Fruit fly (Drosophila melanogaster) whole organism, prepupa: Measurements from ENCODE around the gene CG32554.

Source experiments
- Blimp-1 ChIP-seq: fragments of 200-800 bp; sonication (Bioruptor generic); optimal IDR thresholded peaks from 3 replicates; lab custom pipeline; 2017; ENCODE audit warnings: missing biosample characterization, missing genetic modification characterization, mild to moderate bottlenecking, moderate library complexity, missing genetic modification reagents
- CG10669 ChIP-seq: fragments of 200-800 bp; sonication (Bioruptor generic); optimal IDR thresholded peaks from 3 replicates; lab custom pipeline; 2018; ENCODE audit warnings: missing biosample characterization, mild to moderate bottlenecking, missing genetic modification characterization, moderate library complexity
- CG11902 ChIP-seq: fragments of 200-800 bp; sonication (Bioruptor generic); optimal IDR thresholded peaks from 3 replicates; lab custom pipeline; 2016; ENCODE audit warnings: missing biosample characterization, missing genetic modification characterization
- CG15336 ChIP-seq: fragments of 200-800 bp; sonication (Bioruptor generic); IDR thresholded peaks from 2 replicates; pipeline ENCODE4 v1.3.6; 2022; ENCODE audit warnings: missing biosample characterization, missing genetic modification characterization
- CG1621 ChIP-seq: fragments of 200-800 bp; sonication (Bioruptor generic); optimal IDR thresholded peaks from 3 replicates; lab custom pipeline; 2018; ENCODE audit warnings: missing biosample characterization, mild to moderate bottlenecking, missing genetic modification characterization
- CG16779 ChIP-seq: fragments of 200-800 bp; sonication (Bioruptor generic); optimal IDR thresholded peaks from 3 replicates; lab custom pipeline; 2017; ENCODE audit warnings: missing biosample characterization, mild to moderate bottlenecking, missing genetic modification characterization
- CG31627 ChIP-seq: fragments of 200-800 bp; sonication (Bioruptor generic); optimal IDR thresholded peaks from 3 replicates; lab custom pipeline; 2016; ENCODE audit warnings: missing biosample characterization, missing genetic modification characterization
- CG34406 ChIP-seq: fragments of 200-800 bp; sonication (Bioruptor generic); optimal IDR thresholded peaks from 3 replicates; lab custom pipeline; 2016; ENCODE audit warnings: missing biosample characterization, missing genetic modification characterization
- CG6163 ChIP-seq: fragments of 200-800 bp; sonication (Bioruptor generic); IDR thresholded peaks from 3 replicates; pipeline ENCODE4 v1.3.6; 2022; ENCODE audit warnings: missing biosample characterization, missing genetic modification characterization
- CG6792 ChIP-seq: fragments of 200-800 bp; sonication (Bioruptor generic); optimal IDR thresholded peaks from 3 replicates; lab custom pipeline; 2016; ENCODE audit warnings: missing biosample characterization, missing genetic modification characterization
- CG6808 ChIP-seq: fragments of 200-800 bp; sonication (Bioruptor generic); optimal IDR thresholded peaks from 3 replicates; lab custom pipeline; 2017; ENCODE audit warnings: missing biosample characterization, missing genetic modification characterization, mild to moderate bottlenecking, moderate library complexity, missing genetic modification reagents
- CG6854 ChIP-seq: fragments of 200-800 bp; sonication (Bioruptor generic); optimal IDR thresholded peaks from 2 replicates; lab custom pipeline; 2017; ENCODE audit warnings: missing biosample characterization, mild to moderate bottlenecking, missing genetic modification characterization
- CG7368 ChIP-seq: fragments of 200-800 bp; sonication (Bioruptor generic); optimal IDR thresholded peaks from 3 replicates; lab custom pipeline; 2016; ENCODE audit warnings: missing biosample characterization, missing genetic modification characterization
- CG8119 ChIP-seq: fragments of 200-800 bp; sonication (Bioruptor generic); IDR thresholded peaks from 3 replicates; pipeline ENCODE4 v1.3.6; 2022; ENCODE audit warnings: missing biosample characterization, missing genetic modification characterization
- CG8319 ChIP-seq: fragments of 200-800 bp; sonication (Bioruptor generic); optimal IDR thresholded peaks from 3 replicates; lab custom pipeline; 2016; ENCODE audit warnings: missing biosample characterization, missing genetic modification characterization
- CG9139 ChIP-seq: fragments of 200-800 bp; sonication (Bioruptor generic); optimal IDR thresholded peaks from 3 replicates; lab custom pipeline; 2017; ENCODE audit warnings: missing biosample characterization, mild to moderate bottlenecking, missing genetic modification characterization
- Eip75B ChIP-seq: fragments of 200-800 bp; sonication (Bioruptor generic); optimal IDR thresholded peaks from 3 replicates; lab custom pipeline; 2016; ENCODE audit warnings: missing biosample characterization, missing genetic modification characterization
- Eip78C ChIP-seq: fragments of 200-800 bp; sonication (Bioruptor generic); peaks from one replicate; lab custom pipeline; 2016; ENCODE audit warnings: missing biosample characterization, missing genetic modification characterization
- Eip93F ChIP-seq: fragments of 200-800 bp; sonication (Bioruptor generic); optimal IDR thresholded peaks from 2 replicates; lab custom pipeline; 2016; ENCODE audit warnings: missing biosample characterization, mild to moderate bottlenecking, missing genetic modification characterization
- Ets21C ChIP-seq: fragments of 200-800 bp; sonication (Bioruptor generic); optimal IDR thresholded peaks from 3 replicates; lab custom pipeline; 2016; ENCODE audit warnings: missing biosample characterization, missing genetic modification characterization
- Ets96B ChIP-seq: fragments of 200-800 bp; optimal IDR thresholded peaks from 2 replicates; lab custom pipeline; 2019; ENCODE audit warnings: missing biosample characterization, mild to moderate bottlenecking, missing genetic modification characterization, moderate library complexity
- Gug ChIP-seq: fragments of 200-800 bp; sonication (Bioruptor generic); IDR thresholded peaks from 2 replicates; pipeline ENCODE4 v1.3.6; 2022; ENCODE audit warnings: missing biosample characterization, missing genetic modification characterization
- Hr39 ChIP-seq: fragments of 200-800 bp; sonication (Bioruptor generic); optimal IDR thresholded peaks from 2 replicates; lab custom pipeline; 2016; ENCODE audit warnings: missing biosample characterization, missing genetic modification characterization
- Hr4 ChIP-seq: fragments of 200-800 bp; sonication (Bioruptor generic); optimal IDR thresholded peaks from 3 replicates; lab custom pipeline; 2016; ENCODE audit warnings: missing biosample characterization, missing genetic modification characterization
- Lpt ChIP-seq: fragments of 200-800 bp; sonication (Bioruptor generic); optimal IDR thresholded peaks from 3 replicates; lab custom pipeline; 2016; ENCODE audit warnings: missing biosample characterization, missing genetic modification characterization
- OdsH ChIP-seq: fragments of 200-800 bp; sonication (Bioruptor generic); optimal IDR thresholded peaks from 3 replicates; lab custom pipeline; 2016; ENCODE audit warnings: missing biosample characterization, missing genetic modification characterization
- Sox102F ChIP-seq: fragments of 200-800 bp; sonication (Bioruptor generic); optimal IDR thresholded peaks from 2 replicates; lab custom pipeline; 2016; ENCODE audit warnings: missing biosample characterization, mild to moderate bottlenecking, missing genetic modification characterization
- Sox14 ChIP-seq: fragments of 200-800 bp; sonication (Bioruptor generic); optimal IDR thresholded peaks from 3 replicates; lab custom pipeline; 2016; ENCODE audit warnings: missing biosample characterization, missing genetic modification characterization
- dac ChIP-seq: fragments of 200-800 bp; sonication (Bioruptor generic); optimal IDR thresholded peaks from 2 replicates; lab custom pipeline; 2017; ENCODE audit warnings: missing biosample characterization, mild to moderate bottlenecking, missing genetic modification characterization
- eg ChIP-seq: fragments of 200-800 bp; sonication (Bioruptor generic); IDR thresholded peaks from 3 replicates; pipeline ENCODE4 v1.3.6; 2022; ENCODE audit warnings: missing biosample characterization, missing genetic modification characterization
- fd85E ChIP-seq: fragments of 200-800 bp; sonication (Bioruptor generic); optimal IDR thresholded peaks from 3 replicates; lab custom pipeline; 2016; ENCODE audit warnings: missing biosample characterization, missing genetic modification characterization
- fkh ChIP-seq: fragments of 200-800 bp; sonication (Bioruptor generic); optimal IDR thresholded peaks from 3 replicates; lab custom pipeline; 2017; ENCODE audit warnings: missing biosample characterization, mild to moderate bottlenecking, missing genetic modification characterization, moderate library complexity
- lz ChIP-seq: fragments of 200-800 bp; sonication (Bioruptor generic); optimal IDR thresholded peaks from 3 replicates; lab custom pipeline; 2016; ENCODE audit warnings: missing biosample characterization, missing genetic modification characterization
- spab ChIP-seq: fragments of 200-800 bp; sonication (Bioruptor generic); optimal IDR thresholded peaks from 2 replicates; lab custom pipeline; 2017; ENCODE audit warnings: missing biosample characterization, mild to moderate bottlenecking, missing genetic modification characterization, missing genetic modification reagents
- svp ChIP-seq: fragments of 200-800 bp; sonication (Bioruptor generic); peaks from one replicate; lab custom pipeline; 2016; ENCODE audit warnings: missing biosample characterization, missing genetic modification characterization
- topi ChIP-seq: fragments of 200-800 bp; sonication (Bioruptor generic); optimal IDR thresholded peaks from 3 replicates; lab custom pipeline; 2016; ENCODE audit warnings: missing biosample characterization, missing genetic modification characterization
- vri ChIP-seq: fragments of 200-800 bp; sonication (Bioruptor generic); optimal IDR thresholded peaks from 3 replicates; lab custom pipeline; 2016; ENCODE audit warnings: missing biosample characterization, mild to moderate bottlenecking, missing genetic modification characterization

CG32554 gene

dm6 chrX:17875014-17875589, 22.6 kb upstream of the CG32554 start (continued):
- TF ChIP-seq vri (GFP tag; lab: Kevin White, UChicago), result no peak
- TF ChIP-seq Hr39 (GFP tag; lab: Kevin White, UChicago), result peak; percentile 66
- TF ChIP-seq CG9139, result peak; percentile 17
- peak; percentile 64 for TF ChIP-seq CG31627
- no peak for TF ChIP-seq CG8119 (GFP tag; lab: Robert Waterston, UW)
- peak; percentile 44 for TF ChIP-seq CG6808 (GFP tag; lab: Kevin White, UChicago)
- TF ChIP-seq Gug (GFP tag; lab: Robert Waterston, UW), result no peak
- 0 out of 2 replicates have a peak, but pooled peaks have one; percentile 19 for TF ChIP-seq CG15336 (GFP tag; lab: Robert Waterston, UW)
- TF ChIP-seq Eip75B (GFP tag; lab: Kevin White, UChicago), result peak; percentile 53
- TF ChIP-seq Lpt, result peak; percentile 27
- TF ChIP-seq CG10669, result no peak
- peak; percentile 51 for TF ChIP-seq lz (GFP tag; lab: Kevin White, UChicago)
- no peak for TF ChIP-seq fd85E (GFP tag; lab: Kevin White, UChicago)

dm6 chrX:17873329-17873728, 20.8 kb upstream of the CG32554 start:
- TF ChIP-seq topi (GFP tag; lab: Kevin White, UChicago) (peak; percentile 6), svp (GFP tag; lab: Kevin White, UChicago) (peak; percentile 71), Eip93F (GFP tag; lab: Kevin White, UChicago) (peak; percentile 16), Ets21C (GFP tag; lab: Kevin White, UChicago) (peak; percentile 18), CG6792 (GFP tag; lab: Kevin White, UChicago) (no peak), Ets96B (tag; lab: Kevin White, UChicago) (no peak)

DNA sequence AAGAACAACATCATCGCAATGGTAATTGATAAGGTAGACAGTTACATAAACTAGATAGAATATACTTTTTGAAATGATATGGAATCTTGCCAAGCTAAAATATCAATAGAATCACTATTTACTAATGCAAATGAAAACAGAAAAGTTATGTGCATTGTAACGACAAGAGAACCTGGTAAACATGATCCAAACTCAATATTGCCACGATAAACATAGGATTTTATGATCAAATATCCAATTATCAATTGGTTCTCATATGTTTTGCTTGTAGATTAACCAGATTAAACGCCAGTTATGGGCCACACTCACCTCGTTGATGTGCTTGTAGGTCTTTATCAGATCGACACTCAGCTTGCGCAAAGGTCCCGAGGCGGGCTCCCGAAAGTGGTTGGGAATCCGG, 19.8 kb upstream of the CG32554 start:
- TF ChIP-seq fd85E (GFP tag; lab: Kevin White, UChicago) (no peak), CG10669 (no peak), Ets21C (GFP tag; lab: Kevin White, UChicago) (no peak), CG1621 (tag; lab: Kevin White, UChicago) (no peak), CG6854 (GFP tag; lab: Kevin White, UChicago) (no peak), fkh (GFP tag; lab: Kevin White, UChicago) (peak; percentile 37), Sox14 (GFP tag; lab: Kevin White, UChicago) (no peak), Eip93F (GFP tag; lab: Kevin White, UChicago) (no peak), CG9139 (no peak), CG6808 (GFP tag; lab: Kevin White, UChicago) (peak; percentile 30), Sox102F (GFP tag; lab: Kevin White, UChicago) (no peak), dac (GFP tag; lab: Kevin White, UChicago) (no peak), CG8319 (GFP tag; lab: Kevin White, UChicago) (no peak), eg (GFP tag; lab: Robert Waterston, UW) (no peak), CG34406 (GFP tag; lab: Kevin White, UChicago) (no peak), Blimp-1 (GFP tag; lab: Kevin White, UChicago) (no peak), spab (GFP tag; lab: Kevin White, UChicago) (no peak), Eip78C (GFP tag; lab: Kevin White, UChicago) (peak; percentile 37), CG6163 (GFP tag; lab: Robert Waterston, UW) (no peak), CG16779 (tag; lab: Kevin White, UChicago) (no peak), OdsH (no peak)

DNA sequence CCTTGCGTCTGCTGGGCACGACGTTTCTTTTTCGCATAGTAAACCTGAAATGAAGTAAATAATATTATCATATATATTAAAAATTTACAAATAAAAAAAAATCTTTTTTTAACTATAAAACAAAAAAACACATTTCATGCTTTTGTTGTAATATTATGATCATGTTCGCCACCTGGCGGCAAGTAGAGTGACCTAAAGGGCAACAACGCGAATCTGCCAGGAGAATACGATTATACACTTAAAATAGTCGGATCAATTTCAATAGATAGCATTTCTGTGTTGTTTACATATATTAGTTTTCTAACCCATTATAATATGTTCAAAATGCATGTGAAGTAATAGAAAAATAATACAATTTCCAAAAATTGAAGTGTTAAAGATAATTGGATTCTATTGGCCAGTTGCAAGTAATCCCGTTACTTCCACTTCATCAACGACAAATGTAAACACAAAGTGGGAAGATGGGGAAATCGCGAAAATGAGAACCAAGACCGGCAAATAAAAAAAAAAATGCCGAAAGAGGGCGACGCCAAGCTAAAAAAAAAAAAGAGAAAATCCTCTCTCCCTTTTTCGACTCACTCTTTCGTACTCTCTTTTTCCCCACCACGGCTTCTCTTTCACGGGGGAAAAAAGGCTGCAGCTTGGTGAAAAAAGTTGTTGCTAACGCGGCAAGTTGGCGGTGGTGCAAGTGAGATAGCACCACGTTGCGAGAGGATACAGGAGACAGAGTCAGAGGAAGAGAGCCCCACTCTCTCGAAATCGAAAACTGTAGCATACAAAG, 18.3 kb upstream of the CG32554 start:
- TF ChIP-seq CG34406 (GFP tag; lab: Kevin White, UChicago), result no peak
- peak; percentile 6 for TF ChIP-seq CG6854 (GFP tag; lab: Kevin White, UChicago)
- TF ChIP-seq Sox14 (GFP tag; lab: Kevin White, UChicago), result no peak
- TF ChIP-seq CG15336 (GFP tag; lab: Robert Waterston, UW), result peak; percentile 37; the same call in 1 of the 2 replicates
- TF ChIP-seq Eip78C (GFP tag; lab: Kevin White, UChicago), result peak; percentile 54
- TF ChIP-seq CG16779 (tag; lab: Kevin White, UChicago), result no peak
- no peak for TF ChIP-seq Hr39 (GFP tag; lab: Kevin White, UChicago)
- TF ChIP-seq svp (GFP tag; lab: Kevin White, UChicago), result peak; percentile 47
- no peak for TF ChIP-seq CG7368 (GFP tag; lab: Kevin White, UChicago)
- no peak for TF ChIP-seq CG11902
- no peak for TF ChIP-seq spab (GFP tag; lab: Kevin White, UChicago)
- TF ChIP-seq eg (GFP tag; lab: Robert Waterston, UW), result 0 out of 3 replicates have a peak, but pooled peaks have one; percentile 23
- TF ChIP-seq Hr4, result peak; percentile 4
- TF ChIP-seq CG8119 (GFP tag; lab: Robert Waterston, UW), result 0 out of 3 replicates have a peak, but pooled peaks have one; percentile 34
- TF ChIP-seq fkh (GFP tag; lab: Kevin White, UChicago), result no peak
- TF ChIP-seq Lpt, result peak; percentile 24
- peak; percentile 12 for TF ChIP-seq Eip75B (GFP tag; lab: Kevin White, UChicago)
- TF ChIP-seq CG6163 (GFP tag; lab: Robert Waterston, UW), result peak; percentile 43; the same call in 2 of the 3 replicates
